Worm (Caenorhabditis elegans): ENCODE results near the gene C37E2.2.

DNA sequence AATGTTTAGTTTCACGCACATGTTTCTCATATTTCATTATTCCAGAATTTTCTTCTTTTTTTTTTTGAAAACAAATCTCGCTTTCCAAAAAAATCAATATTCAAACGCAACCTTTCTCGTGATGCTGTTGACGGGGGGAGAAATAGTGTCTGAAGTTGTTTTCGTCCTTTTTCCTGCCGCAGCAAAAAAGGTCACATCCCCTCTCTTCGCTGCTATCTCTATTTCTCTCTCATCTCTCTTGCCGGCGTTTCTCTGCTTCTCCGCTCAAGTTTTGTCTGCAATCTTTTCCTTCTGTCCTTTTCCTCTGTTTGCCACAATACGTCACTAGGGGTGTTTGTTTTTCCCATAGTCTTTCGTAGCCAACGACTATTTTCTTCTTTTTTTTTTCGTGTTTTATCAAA is 29.1 kb upstream of the C37E2.2 start:
- TF ChIP-seq nhr-77 (tag; optimal IDR thresholded peaks at IDR 0.05) = peak; percentile 77
- TF ChIP-seq C04F5.9 (tag; optimal IDR thresholded peaks at IDR 0.05) = no peak

Measured in whole organism, L1 larva.